Fruit fly (Drosophila melanogaster): ENCODE results near the gene dsx.

dsx gene

DNA sequence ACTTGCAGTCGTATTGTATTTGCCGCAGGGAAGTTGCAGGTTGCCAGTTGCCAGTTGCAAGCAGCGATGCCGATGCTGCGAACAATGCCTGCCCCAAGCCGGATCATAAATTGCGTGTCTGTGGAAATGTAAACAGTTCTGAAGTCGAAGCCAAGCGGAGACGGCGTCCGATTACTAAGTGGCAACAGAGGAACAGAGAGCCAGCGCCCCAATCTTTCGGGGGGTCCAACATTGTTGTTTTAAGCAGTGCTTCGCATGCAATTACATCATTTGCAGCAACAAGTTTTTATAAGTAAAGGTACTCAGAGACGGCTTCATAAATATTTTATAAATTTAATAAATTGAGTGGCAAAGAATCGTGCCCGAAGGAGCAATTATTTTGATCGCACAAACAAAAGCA, 12.7 kb downstream of the dsx start:
- TF ChIP-seq Gug (GFP tag; IDR thresholded peaks at IDR 0.05) (no peak), vri (GFP tag; optimal IDR thresholded peaks at IDR 0.05) (no peak), spab (GFP tag; optimal IDR thresholded peaks at IDR 0.05) (no peak), acj6 (GFP tag; optimal IDR thresholded peaks at IDR 0.05) (no peak), dsx (GFP tag; optimal IDR thresholded peaks at IDR 0.05; ENCODE audit: poor library complexity, severe bottlenecking) (peak; percentile 94), CG10631 (GFP tag; optimal IDR thresholded peaks at IDR 0.05) (no peak), CG6854 (GFP tag; optimal IDR thresholded peaks at IDR 0.05) (peak; percentile 11), CG15336 (GFP tag; IDR thresholded peaks at IDR 0.05) (no peak), ss (GFP tag; optimal IDR thresholded peaks at IDR 0.05) (peak in 1 of 2 experiments; percentile 83), Sox102F (GFP tag; optimal IDR thresholded peaks at IDR 0.05) (peak; percentile 7)

DNA sequence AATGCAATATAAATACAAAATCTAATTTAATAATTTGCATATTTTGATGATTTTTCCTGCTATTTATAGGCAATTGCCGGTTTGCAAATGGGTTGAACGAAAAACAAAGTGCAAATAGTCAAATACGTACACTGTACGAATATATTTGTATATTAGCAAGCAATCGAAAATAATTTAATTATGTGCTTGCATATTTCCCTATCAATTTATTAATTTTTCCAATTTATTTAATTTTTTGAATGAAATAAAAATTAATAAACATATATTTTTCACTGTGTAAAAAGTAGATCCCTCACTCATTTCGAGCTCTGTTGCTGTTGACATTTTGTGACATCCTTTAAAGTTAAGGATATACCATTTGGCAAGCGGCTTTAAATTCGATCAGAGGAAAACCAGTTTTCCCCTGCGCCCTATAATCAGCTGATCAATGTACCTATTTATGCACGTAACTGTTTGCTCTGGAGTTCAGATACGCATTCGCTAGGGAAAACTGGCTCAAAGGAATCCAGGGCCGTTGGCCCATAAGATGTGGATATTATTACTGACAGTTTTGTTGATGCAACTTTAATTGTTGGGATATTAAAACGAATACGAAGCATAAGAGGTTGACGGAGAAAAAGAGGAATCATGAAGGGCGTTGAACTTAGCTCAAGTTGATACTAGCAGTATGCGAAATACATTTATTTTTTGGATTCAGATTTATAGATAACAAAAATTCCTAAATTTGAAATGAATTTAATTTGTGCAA, 14.0 kb downstream of the dsx start:
- peak; percentile 24 for TF ChIP-seq acj6 (GFP tag; optimal IDR thresholded peaks at IDR 0.05)
- no peak for TF ChIP-seq eg (GFP tag; IDR thresholded peaks at IDR 0.05)
- no peak for TF ChIP-seq esn (GFP tag; optimal IDR thresholded peaks at IDR 0.05)
- TF ChIP-seq lz (GFP tag; optimal IDR thresholded peaks at IDR 0.05), result no peak
- peak; percentile 26 for TF ChIP-seq CG10631 (GFP tag; optimal IDR thresholded peaks at IDR 0.05)
- TF ChIP-seq ss (GFP tag; optimal IDR thresholded peaks at IDR 0.05), result peak in 1 of 2 experiments; percentile 38
- TF ChIP-seq Hr39 (GFP tag; optimal IDR thresholded peaks at IDR 0.05), result no peak
- peak; percentile 1 for TF ChIP-seq pdm3 (GFP tag; optimal IDR thresholded peaks at IDR 0.05)
- no peak for TF ChIP-seq Ets21C (GFP tag; optimal IDR thresholded peaks at IDR 0.05)
- TF ChIP-seq vri (GFP tag; optimal IDR thresholded peaks at IDR 0.05), result no peak
- TF ChIP-seq fd59A (GFP tag; optimal IDR thresholded peaks at IDR 0.05), result peak; percentile 0
- no peak for TF ChIP-seq CG7368 (GFP tag; optimal IDR thresholded peaks at IDR 0.05)
- TF ChIP-seq CG11294 (GFP tag; IDR thresholded peaks at IDR 0.05), result no peak
- no peak for TF ChIP-seq topi (GFP tag; optimal IDR thresholded peaks at IDR 0.05)
- no peak for TF ChIP-seq CG8319 (GFP tag; optimal IDR thresholded peaks at IDR 0.05)
- TF ChIP-seq fkh (GFP tag; optimal IDR thresholded peaks at IDR 0.05), result no peak
- peak; percentile 77 for TF ChIP-seq Eip78C (GFP tag)
- no peak for TF ChIP-seq Sox102F (GFP tag; optimal IDR thresholded peaks at IDR 0.05)
- peak; percentile 52 for TF ChIP-seq CG10669 (GFP tag; optimal IDR thresholded peaks at IDR 0.05)
- TF ChIP-seq CG32006 (GFP tag; optimal IDR thresholded peaks at IDR 0.05), result no peak
- no peak for TF ChIP-seq Blimp-1 (GFP tag; optimal IDR thresholded peaks at IDR 0.05)
- TF ChIP-seq Smox (GFP tag; optimal IDR thresholded peaks at IDR 0.05), result no peak
- TF ChIP-seq Hr4 (GFP tag; optimal IDR thresholded peaks at IDR 0.05), result no peak
- TF ChIP-seq achi (GFP tag; optimal IDR thresholded peaks at IDR 0.05), result peak; percentile 28
- TF ChIP-seq CG9139 (GFP tag; optimal IDR thresholded peaks at IDR 0.05), result no peak
- TF ChIP-seq CG11902 (GFP tag; optimal IDR thresholded peaks at IDR 0.05), result no peak
- no peak for TF ChIP-seq Met (GFP tag; optimal IDR thresholded peaks at IDR 0.05)
- peak; percentile 61 for TF ChIP-seq spab (GFP tag; optimal IDR thresholded peaks at IDR 0.05)
- no peak for TF ChIP-seq CG6854 (GFP tag; optimal IDR thresholded peaks at IDR 0.05)
- no peak for TF ChIP-seq Sox14 (GFP tag; optimal IDR thresholded peaks at IDR 0.05)
- TF ChIP-seq CG8119 (GFP tag; IDR thresholded peaks at IDR 0.05), result 0 out of 3 replicates have a peak, but pooled peaks have one; percentile 26
- no peak for TF ChIP-seq Gug (GFP tag; IDR thresholded peaks at IDR 0.05)
- 0 out of 3 replicates have a peak, but pooled peaks have one; percentile 25 for TF ChIP-seq CG6163 (GFP tag; IDR thresholded peaks at IDR 0.05)
- TF ChIP-seq CG3919 (GFP tag; optimal IDR thresholded peaks at IDR 0.05), result peak; percentile 20
- TF ChIP-seq Lpt (GFP tag; optimal IDR thresholded peaks at IDR 0.05), result no peak
- no peak for TF ChIP-seq CG1621 (tag; optimal IDR thresholded peaks at IDR 0.05)
- peak; percentile 20 for TF ChIP-seq CG8632 (GFP tag; optimal IDR thresholded peaks at IDR 0.05)
- TF ChIP-seq net (GFP tag; optimal IDR thresholded peaks at IDR 0.05), result peak; percentile 5
- no peak for TF ChIP-seq CG4318 (GFP tag; optimal IDR thresholded peaks at IDR 0.05)
- TF ChIP-seq dsx (GFP tag; optimal IDR thresholded peaks at IDR 0.05; ENCODE audit: poor library complexity, severe bottlenecking), result peak; percentile 72
- TF ChIP-seq CG6792 (GFP tag; optimal IDR thresholded peaks at IDR 0.05), result no peak
- TF ChIP-seq CG34406 (GFP tag; optimal IDR thresholded peaks at IDR 0.05), result peak; percentile 15
- peak; percentile 6 for TF ChIP-seq OdsH (GFP tag; optimal IDR thresholded peaks at IDR 0.05)
- TF ChIP-seq svp (GFP tag), result peak; percentile 49
- no peak for TF ChIP-seq CG11762 (GFP tag; optimal IDR thresholded peaks at IDR 0.05; ENCODE audit: insufficient read depth)
- TF ChIP-seq CG6276 (GFP tag; optimal IDR thresholded peaks at IDR 0.05), result no peak
